Fruit fly (Drosophila melanogaster): Measurements from ENCODE around the gene Lk6.
A peak's percentile ranks its signal among the peaks of the same experiment; 100 is the strongest.

Lk6 gene

dm6 chr3R:11809620-11810019, 45.4 kb upstream of the Lk6 start (continued):
- TF ChIP-seq ewg (GFP tag; optimal IDR thresholded peaks at IDR 0.05) (no peak), sens (GFP tag) (no peak), CG2120 (GFP tag; optimal IDR thresholded peaks at IDR 0.05) (no peak), CG2712 (tag; optimal IDR thresholded peaks at IDR 0.05) (peak; percentile 41), kay (GFP tag; optimal IDR thresholded peaks at IDR 0.05) (no peak), lmd (GFP tag; IDR thresholded peaks at IDR 0.05) (no peak), CG9797 (GFP tag; optimal IDR thresholded peaks at IDR 0.05) (no peak), CG15269 (tag; optimal IDR thresholded peaks at IDR 0.05) (peak; percentile 79), CG15011 (GFP tag; optimal IDR thresholded peaks at IDR 0.05) (peak; percentile 37), ems (GFP tag; optimal IDR thresholded peaks at IDR 0.05) (peak; percentile 4), CG2678 (tag; optimal IDR thresholded peaks at IDR 0.05) (peak; percentile 87), CG8388 (GFP tag; optimal IDR thresholded peaks at IDR 0.05) (peak; percentile 63), schlank (tag; optimal IDR thresholded peaks at IDR 0.05) (no peak), bowl (GFP tag; IDR thresholded peaks at IDR 0.05) (0 out of 2 replicates have a peak, but pooled peaks have one; percentile 8), insv (GFP tag; optimal IDR thresholded peaks at IDR 0.05) (no peak), kni (GFP tag; optimal IDR thresholded peaks at IDR 0.05) (no peak), Sox102F (GFP tag; optimal IDR thresholded peaks at IDR 0.05) (peak; percentile 41), CG2202 (tag; optimal IDR thresholded peaks at IDR 0.05) (peak; percentile 22), CG15601 (tag; optimal IDR thresholded peaks at IDR 0.05) (peak; percentile 65), CG10979 (tag; optimal IDR thresholded peaks at IDR 0.05) (peak; percentile 53), odd (GFP tag; optimal IDR thresholded peaks at IDR 0.05) (peak; percentile 49), gsb-n (tag; optimal IDR thresholded peaks at IDR 0.05) (peak; percentile 45), B-H1 (GFP tag; IDR thresholded peaks at IDR 0.05) (no peak; the same call in 2 of the 3 replicates), CG11696 (GFP tag; IDR thresholded peaks at IDR 0.05) (0 out of 2 replicates have a peak, but pooled peaks have one; percentile 18), nmo (GFP tag; optimal IDR thresholded peaks at IDR 0.05) (peak; percentile 21), corto (GFP tag; optimal IDR thresholded peaks at IDR 0.05) (no peak), CG12391 (tag; optimal IDR thresholded peaks at IDR 0.05) (peak; percentile 14), CG17385 (GFP tag; optimal IDR thresholded peaks at IDR 0.05) (peak; percentile 41), ab (GFP tag; optimal IDR thresholded peaks at IDR 0.05) (no peak), MESR4 (GFP tag; optimal IDR thresholded peaks at IDR 0.05) (no peak), CG8281 (tag; optimal IDR thresholded peaks at IDR 0.05) (peak; percentile 64), CG6254 (GFP tag; optimal IDR thresholded peaks at IDR 0.05) (peak; percentile 86), CG13424 (tag; optimal IDR thresholded peaks at IDR 0.05) (peak; percentile 43), Lim3 (GFP tag; IDR thresholded peaks at IDR 0.05) (no peak), run (tag; optimal IDR thresholded peaks at IDR 0.05) (peak; percentile 66), hkb (optimal IDR thresholded peaks at IDR 0.05) (no peak), hkb (GFP tag; IDR thresholded peaks at IDR 0.05) (no peak), BtbVII (GFP tag; optimal IDR thresholded peaks at IDR 0.05) (peak; percentile 17), dmrt99B (tag; optimal IDR thresholded peaks at IDR 0.05) (peak; percentile 51), CG13296 (GFP tag; optimal IDR thresholded peaks at IDR 0.05) (peak; percentile 73), CrebB (tag; optimal IDR thresholded peaks at IDR 0.05) (peak; percentile 58), ap (GFP tag; IDR thresholded peaks at IDR 0.05) (no peak), Vsx1 (GFP tag; optimal IDR thresholded peaks at IDR 0.05) (peak; percentile 44), Sry-β (GFP tag; optimal IDR thresholded peaks at IDR 0.05) (peak; percentile 25), CG3407 (GFP tag; optimal IDR thresholded peaks at IDR 0.05) (peak; percentile 9), pb (GFP tag; optimal IDR thresholded peaks at IDR 0.05) (no peak), CG34376 (GFP tag; optimal IDR thresholded peaks at IDR 0.05) (peak; percentile 71), mirr (GFP tag; optimal IDR thresholded peaks at IDR 0.05) (peak; percentile 57), fd3F (GFP tag; optimal IDR thresholded peaks at IDR 0.05) (peak; percentile 49)
